Worm (Caenorhabditis elegans) whole organism, late embryonic: ENCODE data around the gene col-37.
"Not testable (repeated sequence)": the region's sequence is repeated elsewhere in the genome, so short reads cannot be mapped to it uniquely, and the experiment has no call there.

Experiments used
- Y22D7AL.16 ChIP-seq: sonication (generic microtip); optimal IDR thresholded peaks from 2 replicates; lab custom pipeline; 2016; ENCODE audit warnings: missing genetic modification characterization, missing compliant biosample characterization
- ceh-14 ChIP-seq: sonication (generic microtip); optimal IDR thresholded peaks from 2 replicates; lab custom pipeline; 2016; ENCODE audit warnings: missing genotype, missing genetic modification characterization, missing compliant biosample characterization
- ceh-18 ChIP-seq: sonication (generic microtip); optimal IDR thresholded peaks from 2 replicates; lab custom pipeline; 2016; ENCODE audit warnings: missing genetic modification characterization, missing compliant biosample characterization
- ceh-19 ChIP-seq: fragments of 200-800 bp; sonication (Bioruptor generic); optimal IDR thresholded peaks from 2 replicates; lab custom pipeline; 2018; ENCODE audit warnings: mild to moderate bottlenecking, missing genetic modification characterization, missing compliant biosample characterization
- ceh-22 ChIP-seq: sonication (generic microtip); optimal IDR thresholded peaks from 2 replicates; lab custom pipeline; 2017; ENCODE audit warnings: missing biosample characterization, missing genetic modification characterization
- ceh-34 ChIP-seq: sonication (generic microtip); optimal IDR thresholded peaks from 2 replicates; lab custom pipeline; 2016; ENCODE audit warnings: mild to moderate bottlenecking, missing genetic modification characterization, missing compliant biosample characterization
- ceh-6 ChIP-seq: fragments of 200-800 bp; sonication (Bioruptor generic); optimal IDR thresholded peaks from 2 replicates; lab custom pipeline; 2018; ENCODE audit warnings: mild to moderate bottlenecking, missing genetic modification characterization, missing compliant biosample characterization
- dve-1 ChIP-seq: sonication (generic microtip); optimal IDR thresholded peaks from 2 replicates; lab custom pipeline; 2017; ENCODE audit warnings: antibody characterized with exemption, mild to moderate bottlenecking, missing genetic modification characterization, missing compliant biosample characterization
- elt-4 ChIP-seq: sonication (generic microtip); optimal IDR thresholded peaks from 2 replicates; lab custom pipeline; 2016; ENCODE audit warnings: missing genetic modification characterization, missing compliant biosample characterization
- fkh-10 ChIP-seq: fragments of 150-350 bp; optimal IDR thresholded peaks from 2 replicates; lab custom pipeline; 2014; ENCODE audit warnings: missing biosample characterization, missing genetic modification reagents, missing genetic modification characterization
- gmeb-2 ChIP-seq: sonication (generic microtip); optimal IDR thresholded peaks from 2 replicates; lab custom pipeline; 2016; ENCODE audit warnings: missing genetic modification characterization, inconsistent platforms, missing compliant biosample characterization
- hlh-13 ChIP-seq: fragments of 200-800 bp; sonication (Bioruptor generic); optimal IDR thresholded peaks from 2 replicates; lab custom pipeline; 2018; ENCODE audit warnings: mild to moderate bottlenecking, missing genetic modification characterization, missing compliant biosample characterization
- madf-2 ChIP-seq: sonication (generic microtip); optimal IDR thresholded peaks from 2 replicates; lab custom pipeline; 2017; ENCODE audit warnings: missing genetic modification characterization, missing compliant biosample characterization
- mec-3 ChIP-seq: sonication (generic microtip); optimal IDR thresholded peaks from 2 replicates; lab custom pipeline; 2016; ENCODE audit warnings: borderline replicate concordance, missing genetic modification characterization, missing compliant biosample characterization
- nhr-232 ChIP-seq: sonication (generic microtip); optimal IDR thresholded peaks from 2 replicates; lab custom pipeline; 2016; ENCODE audit warnings: missing genetic modification characterization, missing compliant biosample characterization
- npax-4 ChIP-seq: sonication (generic microtip); optimal IDR thresholded peaks from 2 replicates; lab custom pipeline; 2016; ENCODE audit warnings: missing genetic modification characterization, missing compliant biosample characterization
- odd-2 ChIP-seq: sonication (generic microtip); optimal IDR thresholded peaks from 2 replicates; lab custom pipeline; 2017; ENCODE audit warnings: antibody characterized with exemption, mild to moderate bottlenecking, missing genetic modification characterization, missing compliant biosample characterization
- pat-9 ChIP-seq: fragments of 200-800 bp; sonication (Bioruptor generic); optimal IDR thresholded peaks from 2 replicates; lab custom pipeline; 2018; ENCODE audit warnings: mild to moderate bottlenecking, missing genetic modification characterization, moderate library complexity, missing compliant biosample characterization
- pax-1 ChIP-seq: fragments of 150-350 bp; optimal IDR thresholded peaks from 2 replicates; lab custom pipeline; 2014; ENCODE audit warnings: missing biosample characterization, missing genetic modification characterization
- ref-2 ChIP-seq: sonication (generic microtip); optimal IDR thresholded peaks from 2 replicates; lab custom pipeline; 2016; ENCODE audit warnings: missing genetic modification characterization, missing compliant biosample characterization
- sdc-2 ChIP-seq: sonication (generic microtip); optimal IDR thresholded peaks from 2 replicates; lab custom pipeline; 2016; ENCODE audit warnings: missing genotype, missing genetic modification characterization, missing compliant biosample characterization
- sox-2 ChIP-seq: fragments of 200-800 bp; sonication (Bioruptor generic); IDR thresholded peaks from 2 replicates; pipeline ENCODE4 v1.3.6; 2022; ENCODE audit warnings: missing genetic modification reagents, missing genetic modification characterization, missing compliant biosample characterization
- tbx-7 ChIP-seq: sonication (generic microtip); optimal IDR thresholded peaks from 2 replicates; lab custom pipeline; 2016; ENCODE audit warnings: missing genotype, missing genetic modification characterization, missing compliant biosample characterization
- unc-42 ChIP-seq: sonication (generic microtip); optimal IDR thresholded peaks from 2 replicates; lab custom pipeline; 2016; ENCODE audit warnings: missing genotype, missing genetic modification characterization, missing compliant biosample characterization
- unc-86 ChIP-seq: sonication (generic microtip); optimal IDR thresholded peaks from 2 replicates; lab custom pipeline; 2016; ENCODE audit warnings: missing genetic modification characterization, missing compliant biosample characterization

The col-37 gene

DNA sequence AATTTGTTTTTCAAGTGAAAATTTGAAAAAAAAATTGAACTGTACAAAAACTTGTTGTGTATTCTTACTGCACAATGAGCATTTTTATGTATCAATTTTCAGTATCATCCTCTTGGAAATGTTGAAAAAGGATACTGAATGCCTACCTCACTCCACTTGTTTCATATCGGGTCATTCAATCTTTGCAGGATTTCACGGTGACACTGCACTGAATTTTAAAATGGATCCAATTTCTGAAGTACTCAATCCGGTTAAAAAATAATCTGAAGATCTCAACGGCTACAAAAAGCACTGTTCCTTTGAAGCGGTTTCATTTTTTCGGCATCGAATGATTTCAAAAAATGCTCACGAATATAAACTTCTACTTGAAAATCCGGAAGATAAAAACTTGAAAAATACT lies 29.6 kb downstream of the col-37 start:
- no peak for TF ChIP-seq ceh-34 (tag; lab: Kevin White, UChicago)
- no peak for TF ChIP-seq sox-2 (GFP tag; lab: Robert Waterston, UW)
- no peak for TF ChIP-seq fkh-10 (GFP tag; lab: Kevin White, UChicago)
- no peak for TF ChIP-seq ceh-18 (tag; lab: Kevin White, UChicago)

DNA sequence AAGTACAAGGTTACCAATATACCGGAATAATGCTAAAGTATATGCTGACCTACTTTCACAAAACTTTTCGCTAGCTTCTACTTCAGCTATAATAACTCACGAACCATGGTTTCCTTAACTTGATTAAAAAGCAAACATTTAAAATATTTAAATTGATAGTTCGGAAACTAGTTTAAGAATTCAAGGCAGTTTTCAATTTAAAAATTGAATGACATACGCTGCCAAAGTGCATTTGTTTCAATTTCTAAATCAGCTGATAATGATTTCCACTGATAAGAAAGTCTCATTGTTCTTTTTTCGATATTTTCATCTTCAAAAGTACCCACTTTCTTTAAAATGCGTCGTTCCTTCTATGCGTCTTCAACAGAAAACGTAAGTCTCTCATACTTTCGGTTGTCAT lies 36.4 kb downstream of the col-37 start, which contains the start of gene enpp-1:
Gene enpp-1 (plus strand): TSS at position 301 of the 400 bp plus-strand sequence.
- TF ChIP-seq unc-42; mec-3 (tag; lab: Kevin White, UChicago); ref-2: not testable (repeated sequence)

DNA sequence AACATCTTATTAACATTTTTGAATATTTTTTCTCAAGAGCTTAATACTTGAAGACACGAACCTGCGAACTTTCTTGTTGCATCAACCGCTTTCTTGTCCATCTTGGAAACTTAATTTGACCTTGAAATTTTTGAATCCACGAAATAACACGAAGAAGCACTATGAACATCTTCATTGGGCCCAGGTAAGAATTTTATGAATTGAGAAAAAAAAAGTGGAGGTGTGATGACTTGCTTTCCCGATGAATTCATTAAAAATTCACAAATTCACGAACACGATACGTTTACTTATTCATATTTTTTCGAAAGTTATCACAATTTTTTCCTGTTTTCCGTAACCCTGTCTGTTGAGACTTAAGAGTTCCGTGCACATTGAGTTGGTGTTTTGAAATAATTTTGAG lies 36.9 kb downstream of the col-37 start, which contains the start of gene C27A7.6:
Gene C27A7.6 (minus strand): TSS at position 101 of the 400 bp plus-strand sequence.
- not testable (repeated sequence) for TF ChIP-seq pat-9 (tag; lab: Kevin White, UChicago); ceh-14 (tag; lab: Kevin White, UChicago); gmeb-2
- TF ChIP-seq, all 69 proteins: peak for 0; not testable (repeated sequence) for 69

DNA sequence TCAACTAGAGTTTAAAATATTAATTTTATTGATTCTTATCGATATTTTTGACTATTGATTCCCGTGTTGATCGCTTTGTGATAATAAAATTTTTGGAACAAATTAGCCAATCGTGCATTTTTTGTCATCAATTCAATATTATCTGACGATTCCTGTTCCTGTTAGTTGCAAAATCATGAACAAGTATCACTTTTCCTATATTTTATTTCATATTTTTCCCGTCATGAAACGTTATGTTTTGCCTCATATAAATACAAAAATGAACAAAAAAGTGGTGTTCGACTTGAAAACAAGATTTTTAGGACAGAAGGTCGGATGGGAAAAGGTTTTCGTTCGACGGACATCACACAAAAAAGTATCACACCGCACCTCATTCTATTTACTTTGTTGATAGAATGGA lies 46.3 kb downstream of the col-37 start, which contains the start of gene C13C4.6:
Gene C13C4.6 (plus strand): TSS at position 301 of the 400 bp plus-strand sequence.
- TF ChIP-seq sox-2 (GFP tag; lab: Robert Waterston, UW) (no peak), odd-2 (no peak), tbx-7 (tag; lab: Kevin White, UChicago) (no peak), elt-4 (no peak), ceh-18 (tag; lab: Kevin White, UChicago) (no peak), madf-2 (tag; lab: Kevin White, UChicago) (no peak), pat-9 (tag; lab: Kevin White, UChicago) (no peak), nhr-232 (tag; lab: Kevin White, UChicago) (no peak), dve-1 (tag; lab: Kevin White, UChicago) (no peak)

DNA sequence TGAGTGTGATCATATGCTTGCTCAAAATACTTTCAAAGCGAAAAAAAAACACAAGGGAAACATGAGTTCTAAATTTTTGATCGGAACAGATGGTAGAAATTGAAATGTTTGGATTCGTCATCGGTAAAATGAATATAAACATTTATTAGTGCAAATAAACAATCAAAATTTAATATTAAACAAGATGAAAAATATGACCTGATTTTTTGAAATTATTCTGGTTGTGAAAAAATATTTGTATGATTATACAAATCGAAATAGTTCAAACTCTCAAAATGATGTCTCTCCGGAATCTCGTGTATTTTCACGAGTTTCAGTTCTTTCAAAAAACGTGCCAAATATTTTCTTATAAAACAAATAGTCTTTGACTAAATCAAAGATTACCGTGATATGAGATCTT lies 47.2 kb downstream of the col-37 start, which contains the start of gene C13C4.7:
Gene C13C4.7 (minus strand): TSS at position 101 of the 400 bp plus-strand sequence.
- no peak for TF ChIP-seq ceh-19 (GFP tag; lab: Kevin White, UChicago)
- TF ChIP-seq ceh-6 (GFP tag; lab: Kevin White, UChicago): no peak
- TF ChIP-seq hlh-13 (GFP tag; lab: Kevin White, UChicago): no peak
- TF ChIP-seq pax-1: no peak

DNA sequence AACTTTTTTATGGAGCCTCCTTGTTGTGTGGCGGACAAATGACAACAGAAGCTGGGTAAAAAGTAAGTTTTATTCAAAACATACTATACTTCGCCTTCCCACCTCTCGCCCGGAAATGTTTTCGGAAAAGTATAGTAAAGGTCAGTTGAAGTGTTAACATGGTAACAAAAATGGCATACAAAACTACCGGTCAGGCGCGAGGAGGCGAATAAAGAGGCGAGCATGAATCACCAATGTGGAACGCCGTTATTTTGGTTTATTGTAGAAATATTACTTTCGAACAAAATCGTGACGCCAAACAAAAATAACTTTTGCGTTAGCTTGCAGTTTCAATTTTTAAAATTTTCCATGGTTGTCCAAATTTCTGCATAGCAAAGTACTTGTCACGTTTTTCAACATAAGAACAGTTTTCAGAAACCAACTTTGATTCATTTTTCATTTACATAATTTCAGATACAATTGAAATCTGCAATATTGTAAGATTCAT lies 49.9 kb downstream of the col-37 start, which contains the start of gene C13C4.8:
Gene C13C4.8 (plus strand): TSS at position 437 of the 487 bp plus-strand sequence.
- TF ChIP-seq ceh-22 (no peak), pax-1 (no peak), npax-4 (no peak), hlh-13 (GFP tag; lab: Kevin White, UChicago) (no peak), sdc-2 (tag; lab: Kevin White, UChicago) (no peak), Y22D7AL.16 (tag; lab: Kevin White, UChicago) (no peak), pat-9 (tag; lab: Kevin White, UChicago) (no peak), unc-86 (tag; lab: Kevin White, UChicago) (no peak)
